Worm (Caenorhabditis elegans): ENCODE data around the gene glr-8.

glr-8 gene

ce11 chrX:6510627-6511026, 4.8 kb downstream of the glr-8 start, which contains the start of gene ttr-36:
ttr-36 (plus strand) TSS chrX:6510927.
- no peak for TF ChIP-seq snpc-4 (tag; optimal IDR thresholded peaks at IDR 0.05)
- TF ChIP-seq crh-2 (tag; optimal IDR thresholded peaks at IDR 0.05) = no peak
- TF ChIP-seq ztf-1 (GFP tag; conservative IDR thresholded peaks at IDR 0.05) = no peak
- TF ChIP-seq ama-1 (optimal IDR thresholded peaks at IDR 0.05) = no peak
- no peak for TF ChIP-seq elt-1 (tag; optimal IDR thresholded peaks at IDR 0.05)
- no peak for TF ChIP-seq ztf-11 (tag; optimal IDR thresholded peaks at IDR 0.05)
- TF ChIP-seq nhr-10 (tag; optimal IDR thresholded peaks at IDR 0.05) = no peak
- TF ChIP-seq mbf-1 (tag; optimal IDR thresholded peaks at IDR 0.05) = no peak
- TF ChIP-seq nhr-12 (tag; optimal IDR thresholded peaks at IDR 0.05) = no peak
- TF ChIP-seq aly-2 (tag; optimal IDR thresholded peaks at IDR 0.05) = no peak
- TF ChIP-seq R02D3.7 (tag; optimal IDR thresholded peaks at IDR 0.05) = no peak
- no peak for TF ChIP-seq sma-3 (GFP tag; optimal IDR thresholded peaks at IDR 0.05)
- no peak for TF ChIP-seq egl-27 (tag; optimal IDR thresholded peaks at IDR 0.05)
- no peak for TF ChIP-seq nhr-237 (tag; optimal IDR thresholded peaks at IDR 0.05)
- TF ChIP-seq unc-55 (GFP tag; optimal IDR thresholded peaks at IDR 0.05) = no peak

ce11 chrX:6511985-6512384, 6.2 kb downstream of the glr-8 start, which contains the start of gene ttr-35:
ttr-35 (plus strand) TSS chrX:6512285.
- no peak for TF ChIP-seq C34F6.9 (tag; optimal IDR thresholded peaks at IDR 0.05)
- no peak for TF ChIP-seq nhr-23 (tag; optimal IDR thresholded peaks at IDR 0.05)
- no peak for TF ChIP-seq ztf-11 (tag; optimal IDR thresholded peaks at IDR 0.05)
- TF ChIP-seq lsy-2 (tag; optimal IDR thresholded peaks at IDR 0.05) = no peak
- TF ChIP-seq gmeb-1 (tag; optimal IDR thresholded peaks at IDR 0.05) = no peak
- TF ChIP-seq crh-2 (tag; optimal IDR thresholded peaks at IDR 0.05) = no peak
- TF ChIP-seq sma-9 (GFP tag; optimal IDR thresholded peaks at IDR 0.05) = no peak
- no peak for TF ChIP-seq sma-9 (tag; optimal IDR thresholded peaks at IDR 0.05)
- TF ChIP-seq nhr-25 (tag; optimal IDR thresholded peaks at IDR 0.05) = no peak
- TF ChIP-seq nhr-237 (tag; optimal IDR thresholded peaks at IDR 0.05) = no peak
- no peak for TF ChIP-seq elt-3 (tag; optimal IDR thresholded peaks at IDR 0.05)
- no peak for TF ChIP-seq alr-1 (tag; optimal IDR thresholded peaks at IDR 0.05)
- TF ChIP-seq aly-2 (tag; optimal IDR thresholded peaks at IDR 0.05) = no peak
- TF ChIP-seq ceh-16 (tag; optimal IDR thresholded peaks at IDR 0.05) = no peak
- no peak for TF ChIP-seq elt-1 (tag; optimal IDR thresholded peaks at IDR 0.05)
- TF ChIP-seq mdl-1 (tag; optimal IDR thresholded peaks at IDR 0.05) = no peak
- no peak for TF ChIP-seq nhr-129 (tag; optimal IDR thresholded peaks at IDR 0.05)
- no peak for TF ChIP-seq F13H6.1 (tag; optimal IDR thresholded peaks at IDR 0.05)
- no peak for TF ChIP-seq unc-55 (GFP tag; optimal IDR thresholded peaks at IDR 0.05)
- TF ChIP-seq nhr-21 (tag; optimal IDR thresholded peaks at IDR 0.05) = no peak

- no peak for TF ChIP-seq nhr-237 (tag; optimal IDR thresholded peaks at IDR 0.05)
- TF ChIP-seq fos-1 (tag; optimal IDR thresholded peaks at IDR 0.05) = peak; percentile 16
- peak; percentile 20 for TF ChIP-seq nhr-21 (tag; optimal IDR thresholded peaks at IDR 0.05)
- peak; percentile 6 for TF ChIP-seq sma-9 (GFP tag; optimal IDR thresholded peaks at IDR 0.05)
- no peak for TF ChIP-seq sma-9 (tag; optimal IDR thresholded peaks at IDR 0.05)
These were observed 8.7 kb downstream of the glr-8 start for ce11 chrX:6514466-6514865.

- TF ChIP-seq ceh-16 (tag; optimal IDR thresholded peaks at IDR 0.05) (peak; percentile 18), fos-1 (tag; optimal IDR thresholded peaks at IDR 0.05) (peak; percentile 16), blmp-1 (tag; optimal IDR thresholded peaks at IDR 0.05; ENCODE audit: insufficient read depth) (peak; percentile 99), nhr-21 (tag; optimal IDR thresholded peaks at IDR 0.05) (peak; percentile 66), nhr-25 (tag; optimal IDR thresholded peaks at IDR 0.05) (peak; percentile 37), alr-1 (tag; optimal IDR thresholded peaks at IDR 0.05) (no peak)
These were observed 9.5 kb downstream of the glr-8 start for ce11 chrX:6515267-6515666.

- peak; percentile 3 for TF ChIP-seq F13H6.1 (tag; optimal IDR thresholded peaks at IDR 0.05)
- TF ChIP-seq elt-3 (tag; optimal IDR thresholded peaks at IDR 0.05) = no peak
- TF ChIP-seq ztf-4 (tag; optimal IDR thresholded peaks at IDR 0.05) = no peak
- peak; percentile 54 for TF ChIP-seq nhr-129 (tag; optimal IDR thresholded peaks at IDR 0.05)
- TF ChIP-seq zag-1 (tag; optimal IDR thresholded peaks at IDR 0.05) = no peak
- TF ChIP-seq gmeb-1 (tag; optimal IDR thresholded peaks at IDR 0.05) = peak; percentile 18
- TF ChIP-seq unc-55 (GFP tag; optimal IDR thresholded peaks at IDR 0.05) = no peak
- peak; percentile 49 for TF ChIP-seq sma-9 (GFP tag; optimal IDR thresholded peaks at IDR 0.05)
- no peak for TF ChIP-seq sma-9 (tag; optimal IDR thresholded peaks at IDR 0.05)
- peak; percentile 57 for TF ChIP-seq fos-1 (tag; optimal IDR thresholded peaks at IDR 0.05)
- TF ChIP-seq nhr-25 (tag; optimal IDR thresholded peaks at IDR 0.05) = no peak
- TF ChIP-seq crh-2 (tag; optimal IDR thresholded peaks at IDR 0.05) = peak; percentile 69
These were observed 11.4 kb downstream of the glr-8 start for ce11 chrX:6517025-6517770.

Data from whole organism, L2 larva.